Worm (Caenorhabditis elegans) whole organism, L4 larva: Measurements from ENCODE around the gene C53A5.17.

ENCODE experiments used
- dpl-1 ChIP-seq: fragments of 150-350 bp; optimal IDR thresholded peaks from 2 replicates; lab custom pipeline; 2014; ENCODE audit warnings: missing biosample characterization, missing genetic modification reagents, missing genetic modification characterization
- pha-4 ChIP-seq, 2 experiments: fragments of 150-350 bp in 1 of 2; fragments of 200-800 bp in 1 of 2; sonication (Bioruptor generic) in 1 of 2; IDR thresholded peaks in 1 of 2; optimal IDR thresholded peaks in 1 of 2; 2 replicates each; pipeline versions ENCODE4 v1.3.6 to Lab custom; 2014 to 2022; ENCODE audit warnings: missing genetic modification characterization in 2 of 2, missing genetic modification reagents in 2 of 2, missing biosample characterization in 1 of 2, missing compliant biosample characterization in 1 of 2

ce11 chrV:14539355-14539754 is 18.5 kb upstream of the C53A5.17 start:
- TF ChIP-seq dpl-1 (GFP tag; lab: Kevin White, UChicago) = no peak
- TF ChIP-seq pha-4 (GFP tag; IDR thresholded peaks at IDR 0.05; lab: Robert Waterston, UW) = no peak
- no peak for TF ChIP-seq pha-4 (tag; optimal IDR thresholded peaks at IDR 0.05; lab: Kevin White, UChicago)
